Worm (Caenorhabditis elegans) whole organism, mixed stage, embryonic: ENCODE results near the gene F22B5.5.

Experiments
- blmp-1 ChIP-seq: fragments of 150-350 bp; optimal IDR thresholded peaks from 2 replicates; lab custom pipeline; 2014; ENCODE audit warnings: missing biosample characterization, missing genetic modification characterization
- elt-1 ChIP-seq: sonication (generic microtip); optimal IDR thresholded peaks from 2 replicates; lab custom pipeline; 2017; ENCODE audit warnings: missing genetic modification characterization, mild to moderate bottlenecking, missing compliant biosample characterization, antibody characterized with exemption, moderate library complexity, borderline replicate concordance; ENCODE audit not compliant: insufficient read depth
- nhr-237 ChIP-seq: fragments of 150-350 bp; optimal IDR thresholded peaks from 2 replicates; lab custom pipeline; 2014; ENCODE audit warnings: missing biosample characterization, missing genetic modification characterization
- nhr-76 ChIP-seq: sonication (generic microtip); optimal IDR thresholded peaks from 2 replicates; lab custom pipeline; 2017; ENCODE audit warnings: missing biosample characterization, missing genetic modification characterization

DNA sequence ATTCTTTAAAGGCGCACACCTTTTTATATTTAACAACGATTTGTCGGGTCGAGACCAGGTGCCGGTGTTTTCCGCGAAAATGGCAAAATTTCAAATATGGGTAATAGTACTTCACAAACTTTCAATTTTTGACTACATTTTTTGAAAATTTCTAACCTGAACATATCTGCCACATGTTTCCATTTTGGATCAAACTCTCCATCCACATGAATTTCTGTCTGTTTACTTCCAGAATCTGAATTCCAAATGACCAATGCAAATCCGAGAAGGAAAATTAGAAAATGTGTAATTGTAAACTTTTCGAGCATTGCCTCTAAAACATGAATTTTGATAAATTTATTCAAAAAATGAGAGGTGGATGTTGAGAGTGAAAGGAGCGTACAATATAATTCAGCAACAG, 25.8 kb upstream of the F22B5.5 start, which contains the start of gene lact-4:
- TF ChIP-seq blmp-1 (tag; lab: Kevin White, UChicago) = no peak
- no peak for TF ChIP-seq elt-1
- no peak for TF ChIP-seq nhr-76 (tag; lab: Kevin White, UChicago)
- TF ChIP-seq nhr-237 (tag; lab: Kevin White, UChicago) = no peak
